Worm (Caenorhabditis elegans): ENCODE results near the gene zyg-11.

- TF ChIP-seq lir-3 (tag; optimal IDR thresholded peaks at IDR 0.05) (no peak), ceh-62 (tag; optimal IDR thresholded peaks at IDR 0.05) (no peak), dpl-1 (GFP tag; optimal IDR thresholded peaks at IDR 0.05) (no peak), tag-97 (GFP tag; IDR thresholded peaks at IDR 0.05) (no peak), mdl-1 (tag; optimal IDR thresholded peaks at IDR 0.05) (no peak), dmd-9 (GFP tag; IDR thresholded peaks at IDR 0.05) (no peak), fkh-10 (GFP tag; optimal IDR thresholded peaks at IDR 0.05) (no peak), skn-1 (tag; optimal IDR thresholded peaks at IDR 0.05) (no peak), lim-7 (GFP tag; IDR thresholded peaks at IDR 0.05) (no peak)
Observed at ce11 chrII:7977513-7977912, 40.0 kb upstream of the zyg-11 start.
